Worm (Caenorhabditis elegans) whole organism, L2 larva: ENCODE data around the gene spp-22.
A peak's percentile ranks its signal among the peaks of the same experiment; 100 is the strongest.

Source experiments
- F13H6.1 ChIP-seq: sonication (generic microtip); optimal IDR thresholded peaks from 2 replicates; lab custom pipeline; 2016; ENCODE audit warnings: missing genetic modification characterization, missing compliant biosample characterization
- R02D3.7 ChIP-seq: fragments of 150-350 bp; optimal IDR thresholded peaks from 2 replicates; lab custom pipeline; 2014; ENCODE audit warnings: missing biosample characterization, missing genetic modification characterization
- ZK546.5 ChIP-seq: sonication (generic microtip); optimal IDR thresholded peaks from 2 replicates; lab custom pipeline; 2017; ENCODE audit warnings: missing biosample characterization, missing genetic modification characterization
- alr-1 ChIP-seq: fragments of 150-350 bp; optimal IDR thresholded peaks from 2 replicates; lab custom pipeline; 2014; ENCODE audit warnings: missing biosample characterization, missing genetic modification characterization
- aly-2 ChIP-seq: fragments of 150-350 bp; optimal IDR thresholded peaks from 2 replicates; lab custom pipeline; 2014; ENCODE audit warnings: missing biosample characterization, missing genetic modification characterization
- blmp-1 ChIP-seq: sonication (generic microtip); optimal IDR thresholded peaks from 2 replicates; lab custom pipeline; 2017; ENCODE audit warnings: missing genetic modification characterization, mild to moderate bottlenecking, missing compliant biosample characterization, antibody characterized with exemption, moderate library complexity; ENCODE audit not compliant: insufficient read depth
- ceh-82 ChIP-seq: fragments of 150-350 bp; optimal IDR thresholded peaks from 2 replicates; lab custom pipeline; 2014; ENCODE audit warnings: missing biosample characterization, missing genetic modification characterization
- crh-2 ChIP-seq: sonication (generic microtip); optimal IDR thresholded peaks from 2 replicates; lab custom pipeline; 2017; ENCODE audit warnings: missing biosample characterization, missing genetic modification characterization
- dmd-4 ChIP-seq: sonication (generic microtip); optimal IDR thresholded peaks from 2 replicates; lab custom pipeline; 2017; ENCODE audit warnings: missing biosample characterization, missing genetic modification characterization
- egl-27 ChIP-seq: sonication (generic microtip); optimal IDR thresholded peaks from 3 replicates; lab custom pipeline; 2017; ENCODE audit warnings: missing biosample characterization, missing genetic modification reagents, missing genetic modification characterization
- fos-1 ChIP-seq: fragments of 150-350 bp; optimal IDR thresholded peaks from 2 replicates; lab custom pipeline; 2014; ENCODE audit warnings: missing biosample characterization, missing genetic modification characterization
- gmeb-1 ChIP-seq: fragments of 150-350 bp; optimal IDR thresholded peaks from 2 replicates; lab custom pipeline; 2014; ENCODE audit warnings: missing biosample characterization, missing genetic modification characterization
- lin-11 ChIP-seq: fragments of 150-350 bp; sonication (generic microtip); optimal IDR thresholded peaks from 2 replicates; lab custom pipeline; 2014; ENCODE audit warnings: missing biosample characterization, missing genetic modification characterization, inconsistent platforms, mixed read lengths
- lin-39 ChIP-seq: fragments of 150-350 bp; optimal IDR thresholded peaks from 2 replicates; lab custom pipeline; 2014; ENCODE audit warnings: missing biosample characterization, missing genetic modification reagents, missing genetic modification characterization
- lsy-2 ChIP-seq, 2 experiments: fragments of 150-350 bp in 1 of 2; sonication (generic microtip) in 1 of 2; optimal IDR thresholded peaks; 2 replicates each; lab custom pipeline; 2014 to 2017; ENCODE audit warnings: missing biosample characterization in 2 of 2, missing genetic modification characterization in 2 of 2
- mab-5 ChIP-seq: fragments of 150-350 bp; optimal IDR thresholded peaks from 2 replicates; lab custom pipeline; 2014; ENCODE audit warnings: missing biosample characterization, missing genetic modification characterization
- mbf-1 ChIP-seq: sonication (generic microtip); optimal IDR thresholded peaks from 2 replicates; lab custom pipeline; 2017; ENCODE audit warnings: missing biosample characterization, missing genetic modification characterization
- nhr-11 ChIP-seq: fragments of 150-350 bp; optimal IDR thresholded peaks from 2 replicates; lab custom pipeline; 2014; ENCODE audit warnings: missing biosample characterization, missing genetic modification characterization
- nhr-12 ChIP-seq: fragments of 150-350 bp; optimal IDR thresholded peaks from 2 replicates; lab custom pipeline; 2014; ENCODE audit warnings: missing biosample characterization, missing genetic modification characterization
- nhr-129 ChIP-seq: fragments of 150-350 bp; optimal IDR thresholded peaks from 2 replicates; lab custom pipeline; 2014; ENCODE audit warnings: missing biosample characterization, missing genetic modification characterization
- nhr-23 ChIP-seq: fragments of 150-350 bp; optimal IDR thresholded peaks from 2 replicates; lab custom pipeline; 2014; ENCODE audit warnings: missing biosample characterization, missing genetic modification reagents, missing genetic modification characterization
- nhr-25 ChIP-seq: fragments of 150-350 bp; sonication (generic microtip); optimal IDR thresholded peaks from 3 replicates; lab custom pipeline; 2014; ENCODE audit warnings: missing biosample characterization, missing genetic modification characterization
- nhr-77 ChIP-seq: fragments of 150-350 bp; optimal IDR thresholded peaks from 2 replicates; lab custom pipeline; 2014; ENCODE audit warnings: missing biosample characterization, missing genetic modification characterization
- sem-4 ChIP-seq: fragments of 150-350 bp; optimal IDR thresholded peaks from 2 replicates; lab custom pipeline; 2014; ENCODE audit warnings: missing biosample characterization, missing genetic modification reagents, missing genetic modification characterization
- sma-3 ChIP-seq: sonication (generic microtip); optimal IDR thresholded peaks from 2 replicates; lab custom pipeline; 2016; ENCODE audit warnings: missing genetic modification reagents, missing genetic modification characterization, missing compliant biosample characterization
- snpc-4 ChIP-seq: fragments of 150-350 bp; optimal IDR thresholded peaks from 2 replicates; lab custom pipeline; 2014; ENCODE audit warnings: missing biosample characterization, missing genetic modification characterization
- unc-39 ChIP-seq: fragments of 150-350 bp; optimal IDR thresholded peaks from 2 replicates; lab custom pipeline; 2014; ENCODE audit warnings: missing biosample characterization, missing genetic modification characterization
- unc-55 ChIP-seq: fragments of 150-350 bp; sonication (generic microtip); optimal IDR thresholded peaks from 3 replicates; lab custom pipeline; 2014; ENCODE audit warnings: missing biosample characterization, missing genetic modification reagents, missing genetic modification characterization
- zag-1 ChIP-seq: fragments of 150-350 bp; optimal IDR thresholded peaks from 2 replicates; lab custom pipeline; 2014; ENCODE audit warnings: missing biosample characterization, missing genetic modification characterization
- ztf-11 ChIP-seq: sonication (generic microtip); optimal IDR thresholded peaks from 2 replicates; lab custom pipeline; 2017; ENCODE audit warnings: missing biosample characterization, missing genetic modification characterization
- ztf-4 ChIP-seq: fragments of 150-350 bp; optimal IDR thresholded peaks from 2 replicates; lab custom pipeline; 2014; ENCODE audit warnings: missing biosample characterization, missing genetic modification characterization

Gene spp-22

ce11 chrX:7211405-7211804 is at the start of gene spp-22:
spp-22 (plus strand) TSS chrX:7211705.
- TF ChIP-seq nhr-77 (tag; lab: Kevin White, UChicago) (no peak), nhr-12 (tag; lab: Kevin White, UChicago) (no peak), dmd-4 (tag; lab: Kevin White, UChicago) (no peak), crh-2 (tag; lab: Kevin White, UChicago) (no peak)

ce11 chrX:7162764-7163163 is 48.7 kb upstream of the spp-22 start:
- TF ChIP-seq unc-39 (tag; lab: Kevin White, UChicago) (no peak), gmeb-1 (tag; lab: Kevin White, UChicago) (no peak), mbf-1 (tag; lab: Kevin White, UChicago) (no peak), F13H6.1 (tag; lab: Kevin White, UChicago) (no peak), unc-55 (GFP tag; lab: Kevin White, UChicago) (no peak)

- TF ChIP-seq blmp-1 (no peak), fos-1 (tag; lab: Kevin White, UChicago) (peak; percentile 60)
These were observed 40.8 kb upstream of the spp-22 start, which contains the start of gene bar-1 for ce11 chrX:7170575-7171297. bar-1 (minus strand) TSS chrX:7170625.

ce11 chrX:7175389-7175788 is 36.1 kb upstream of the spp-22 start:
- no peak for TF ChIP-seq lsy-2 (tag; optimal IDR thresholded peaks at IDR 0.05; lab: Kevin White, UChicago)
- TF ChIP-seq gmeb-1 (tag; lab: Kevin White, UChicago): no peak
- TF ChIP-seq dmd-4 (tag; lab: Kevin White, UChicago): no peak
- TF ChIP-seq zag-1 (tag; lab: Kevin White, UChicago): peak; percentile 15
- no peak for TF ChIP-seq ztf-11 (tag; lab: Kevin White, UChicago)
- no peak for TF ChIP-seq nhr-11
- TF ChIP-seq nhr-25 (tag; lab: Kevin White, UChicago): no peak
- TF ChIP-seq nhr-129 (tag; lab: Kevin White, UChicago): no peak
- no peak for TF ChIP-seq sma-3
- no peak for TF ChIP-seq R02D3.7 (tag; lab: Kevin White, UChicago)
- TF ChIP-seq ztf-4 (tag; lab: Kevin White, UChicago): no peak
- TF ChIP-seq mab-5 (tag; lab: Kevin White, UChicago): peak; percentile 82
- TF ChIP-seq ZK546.5 (tag; lab: Kevin White, UChicago): no peak
- no peak for TF ChIP-seq lin-11 (tag; lab: Kevin White, UChicago)

DNA sequence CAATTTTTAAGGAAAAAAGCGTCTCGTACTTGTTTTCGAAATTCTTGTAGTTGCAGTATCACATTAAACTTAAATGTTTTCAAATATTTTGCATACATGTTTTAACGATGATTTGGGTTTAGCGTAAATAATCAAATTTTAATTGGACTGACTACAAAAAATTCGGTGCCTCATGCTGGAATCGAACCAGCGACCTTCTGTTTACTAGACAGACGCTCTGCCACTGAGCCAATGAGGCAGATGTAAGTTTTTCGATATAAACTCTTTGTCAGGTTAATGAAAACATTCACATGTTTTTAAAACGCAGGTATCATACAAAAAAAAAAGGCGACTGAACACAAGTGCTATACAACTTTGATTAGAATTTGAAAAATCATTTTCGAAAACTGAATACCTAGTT is 34.7 kb upstream of the spp-22 start:
- no peak for TF ChIP-seq lin-11 (tag; lab: Kevin White, UChicago)
- peak; percentile 48 for TF ChIP-seq crh-2 (tag; lab: Kevin White, UChicago)
- TF ChIP-seq fos-1 (tag; lab: Kevin White, UChicago): peak; percentile 30
- TF ChIP-seq ceh-82 (tag; lab: Kevin White, UChicago): no peak
- TF ChIP-seq ZK546.5 (tag; lab: Kevin White, UChicago): no peak

DNA sequence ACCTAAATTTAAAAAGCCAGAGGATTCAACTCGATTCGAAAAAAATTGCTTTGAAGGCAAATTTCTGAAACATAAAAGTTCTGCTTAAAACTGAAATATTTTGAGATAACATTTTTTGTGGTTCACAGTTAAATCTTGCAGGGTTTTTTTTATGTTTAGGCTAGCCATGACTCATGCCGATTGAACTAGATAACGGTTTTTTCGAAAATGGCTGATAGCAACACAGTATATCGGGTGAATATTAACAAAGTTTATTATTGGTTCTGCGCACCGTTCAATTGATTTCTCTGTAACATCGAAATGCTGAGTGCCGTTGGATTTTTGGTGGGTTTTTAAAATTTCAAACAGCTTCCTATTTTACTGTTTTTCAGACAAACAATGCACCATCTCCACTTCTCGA is 34.2 kb upstream of the spp-22 start, which contains the start of gene F43E12.1:
Gene F43E12.1 (plus strand): TSS at position 301 of the 400 bp plus-strand sequence.
- TF ChIP-seq nhr-23 (tag; lab: Kevin White, UChicago) (no peak), alr-1 (tag; lab: Kevin White, UChicago) (no peak), sem-4 (tag; lab: Kevin White, UChicago) (no peak), lin-11 (tag; lab: Kevin White, UChicago) (no peak), snpc-4 (tag; lab: Kevin White, UChicago) (no peak), ZK546.5 (tag; lab: Kevin White, UChicago) (no peak), blmp-1 (no peak), nhr-77 (tag; lab: Kevin White, UChicago) (no peak), ztf-11 (tag; lab: Kevin White, UChicago) (no peak), lin-39 (tag; lab: Kevin White, UChicago) (no peak), egl-27 (no peak), F13H6.1 (tag; lab: Kevin White, UChicago) (no peak), lsy-2 (tag; optimal IDR thresholded peaks at IDR 0.05; lab: Kevin White, UChicago) (no peak), aly-2 (no peak)
- TF ChIP-seq, all 48 proteins: peak for 0
